Worm (Caenorhabditis elegans): ENCODE data around the gene pes-10.
A peak's percentile ranks its signal among the peaks of the same experiment; 100 is the strongest.

Gene pes-10

ce11 chrII:12847736-12848135 lies at the start of gene pes-10:
Gene pes-10 (minus strand): TSS chrII:12847836.
- TF ChIP-seq unc-62 (GFP tag; optimal IDR thresholded peaks at IDR 0.05 in 1 of 2) (peak in 1 of 2 experiments; percentile 65), unc-62 (tag; optimal IDR thresholded peaks at IDR 0.05) (no peak), Y75B8A.6 (GFP tag; IDR thresholded peaks at IDR 0.05) (no peak), Y105C5A.15 (GFP tag; IDR thresholded peaks at IDR 0.05) (no peak), F37D6.2 (tag; optimal IDR thresholded peaks at IDR 0.05) (no peak)

ce11 chrII:12897361-12897760 lies 49.7 kb upstream of the pes-10 start:
- TF ChIP-seq hlh-11 (tag; optimal IDR thresholded peaks at IDR 0.05) (no peak), pha-4 (GFP tag; IDR thresholded peaks at IDR 0.05) (no peak), pha-4 (tag; optimal IDR thresholded peaks at IDR 0.05) (no peak), lin-15B (tag; optimal IDR thresholded peaks at IDR 0.05) (no peak), skn-1 (tag; optimal IDR thresholded peaks at IDR 0.05) (no peak), nhr-28 (tag; optimal IDR thresholded peaks at IDR 0.05) (no peak), gei-8 (GFP tag; optimal IDR thresholded peaks at IDR 0.05) (no peak), nhr-77 (tag; optimal IDR thresholded peaks at IDR 0.05) (peak; percentile 42), mes-2 (tag; optimal IDR thresholded peaks at IDR 0.05; ENCODE audit: poor library complexity, severe bottlenecking) (peak; percentile 2), tag-97 (GFP tag; IDR thresholded peaks at IDR 0.05) (no peak), ZK337.2 (GFP tag; IDR thresholded peaks at IDR 0.05) (no peak), aha-1 (tag) (peak; percentile 93), lin-1 (GFP tag; IDR thresholded peaks at IDR 0.05) (no peak)

ce11 chrII:12896666-12897065 lies 49.0 kb upstream of the pes-10 start:
- TF ChIP-seq lim-7 (GFP tag; IDR thresholded peaks at IDR 0.05) (no peak), dve-1 (tag; optimal IDR thresholded peaks at IDR 0.05; ENCODE audit: insufficient read depth) (no peak), set-16 (GFP tag; IDR thresholded peaks at IDR 0.05) (peak; percentile 56)

ce11 chrII:12895078-12895670 lies 47.5 kb upstream of the pes-10 start, which contains the start of the genes clec-62 and clec-63:
Gene clec-62 (minus strand): TSS chrII:12895128.
Gene clec-63 (plus strand): TSS chrII:12895638.
- peak; percentile 56 for TF ChIP-seq php-3 (GFP tag; IDR thresholded peaks at IDR 0.05)
- no peak for TF ChIP-seq daf-16 (GFP tag; optimal IDR thresholded peaks at IDR 0.05)
- peak; percentile 69 for TF ChIP-seq daf-16 (tag; optimal IDR thresholded peaks at IDR 0.05)
- TF ChIP-seq hmg-1.1 (GFP tag; IDR thresholded peaks at IDR 0.05) = no peak
- TF ChIP-seq T20F7.1 (GFP tag; optimal IDR thresholded peaks at IDR 0.05) = no peak
- peak; percentile 73 for TF ChIP-seq nhr-28 (tag; optimal IDR thresholded peaks at IDR 0.05)
- peak; percentile 41 for TF ChIP-seq hlh-11 (tag; optimal IDR thresholded peaks at IDR 0.05)
- TF ChIP-seq dve-1 (tag; optimal IDR thresholded peaks at IDR 0.05; ENCODE audit: insufficient read depth) = peak; percentile 64
- TF ChIP-seq jun-1 (tag; optimal IDR thresholded peaks at IDR 0.05) = no peak
- TF ChIP-seq nhr-10 (tag; optimal IDR thresholded peaks at IDR 0.05) = no peak
- TF ChIP-seq dmd-6 (GFP tag; IDR thresholded peaks at IDR 0.05) = peak; percentile 61
- TF ChIP-seq ces-1 (GFP tag; optimal IDR thresholded peaks at IDR 0.05) = no peak
- peak; percentile 95 for TF ChIP-seq pqm-1 (tag; optimal IDR thresholded peaks at IDR 0.05)
- no peak for TF ChIP-seq fkh-10 (GFP tag; optimal IDR thresholded peaks at IDR 0.05)

ce11 chrII:12892407-12892806 lies 44.8 kb upstream of the pes-10 start:
- TF ChIP-seq ZK546.5 (tag; optimal IDR thresholded peaks at IDR 0.05) (no peak), daf-16 (GFP tag; optimal IDR thresholded peaks at IDR 0.05) (no peak), daf-16 (tag; optimal IDR thresholded peaks at IDR 0.05) (peak; percentile 88), dve-1 (tag; optimal IDR thresholded peaks at IDR 0.05; ENCODE audit: insufficient read depth) (no peak), dmd-6 (GFP tag; IDR thresholded peaks at IDR 0.05) (peak; percentile 26; the same call in 1 of the 2 replicates), nhr-28 (tag; optimal IDR thresholded peaks at IDR 0.05) (peak; percentile 74), nhr-102 (tag; optimal IDR thresholded peaks at IDR 0.05) (peak; percentile 56), hlh-11 (tag; optimal IDR thresholded peaks at IDR 0.05) (peak; percentile 27), php-3 (GFP tag; IDR thresholded peaks at IDR 0.05) (peak; percentile 88), pqm-1 (tag; optimal IDR thresholded peaks at IDR 0.05) (peak; percentile 74)

Data from whole organism, L4 larva.